Fruit fly (Drosophila melanogaster) whole organism, embryonic: Measurements from ENCODE around the gene ND-13A.

Source experiments
- Adf1 ChIP-seq: fragments of 200-800 bp; sonication (Bioruptor generic); IDR thresholded peaks from 2 replicates; pipeline ENCODE4 v1.3.6; 2022; ENCODE audit warnings: missing biosample characterization, missing genetic modification characterization
- Atf-2 ChIP-seq: fragments of 200-800 bp; sonication (Bioruptor generic); optimal IDR thresholded peaks from 2 replicates; lab custom pipeline; 2016; ENCODE audit warnings: missing biosample characterization, missing genetic modification characterization
- Awh ChIP-seq: fragments of 200-800 bp; sonication (Bioruptor generic); IDR thresholded peaks from 2 replicates; pipeline ENCODE4, ENCODE4 v1.3.6; 2022; ENCODE audit warnings: missing biosample characterization, missing genetic modification characterization
- B-H2 ChIP-seq: fragments of 200-800 bp; sonication (Bioruptor generic); optimal IDR thresholded peaks from 2 replicates; lab custom pipeline; 2018; ENCODE audit warnings: missing biosample characterization, mild to moderate bottlenecking, missing genetic modification characterization
- Bgb ChIP-seq: fragments of 200-800 bp; sonication (Bioruptor generic); IDR thresholded peaks from 2 replicates; pipeline ENCODE4 v1.3.6; 2022; ENCODE audit warnings: missing biosample characterization, missing genetic modification characterization; ENCODE audit not compliant: partially characterized antibody
- CG11247 ChIP-seq: fragments of 200-800 bp; sonication (Bioruptor generic); IDR thresholded peaks from 2 replicates; pipeline ENCODE4 v1.3.6; 2022; ENCODE audit warnings: missing biosample characterization, missing genetic modification characterization
- CG12391 ChIP-seq: fragments of 200-800 bp; sonication (Bioruptor generic); optimal IDR thresholded peaks from 3 replicates; lab custom pipeline; 2018; ENCODE audit warnings: missing biosample characterization, mild to moderate bottlenecking, missing genetic modification characterization, moderate library complexity
- CG14441 ChIP-seq: fragments of 200-800 bp; sonication (Bioruptor generic); IDR thresholded peaks from 2 replicates; pipeline ENCODE4 v1.3.6; 2022; ENCODE audit warnings: missing biosample characterization, missing genetic modification characterization
- CG1602 ChIP-seq: fragments of 200-800 bp; sonication (Bioruptor generic); optimal IDR thresholded peaks from 3 replicates; lab custom pipeline; 2016; ENCODE audit warnings: missing biosample characterization, missing genetic modification characterization
- CG1603 ChIP-seq: fragments of 200-800 bp; sonication (Bioruptor generic); optimal IDR thresholded peaks from 2 replicates; lab custom pipeline; 2019; ENCODE audit warnings: missing biosample characterization, mild to moderate bottlenecking, missing genetic modification characterization, moderate library complexity
- CG17186 ChIP-seq: fragments of 200-800 bp; sonication (Bioruptor generic); optimal IDR thresholded peaks from 3 replicates; lab custom pipeline; 2017; ENCODE audit warnings: missing biosample characterization, missing genetic modification reagents, missing genetic modification characterization
- CG18619 ChIP-seq: fragments of 200-800 bp; sonication (Bioruptor generic); optimal IDR thresholded peaks from 3 replicates; lab custom pipeline; 2017; ENCODE audit warnings: missing biosample characterization, mild to moderate bottlenecking, missing genetic modification characterization
- CG2202 ChIP-seq: fragments of 200-800 bp; sonication (Bioruptor generic); optimal IDR thresholded peaks from 2 replicates; lab custom pipeline; 2018; ENCODE audit warnings: missing biosample characterization, mild to moderate bottlenecking, missing genetic modification characterization
- CG2678 ChIP-seq: fragments of 200-800 bp; sonication (Bioruptor generic); optimal IDR thresholded peaks from 3 replicates; lab custom pipeline; 2019; ENCODE audit warnings: missing biosample characterization, mild to moderate bottlenecking, missing genetic modification characterization, moderate library complexity
- CG30403 ChIP-seq: fragments of 200-800 bp; sonication (Bioruptor generic); optimal IDR thresholded peaks from 3 replicates; lab custom pipeline; 2016; ENCODE audit warnings: missing biosample characterization, missing genetic modification characterization
- CG31441 ChIP-seq: fragments of 200-800 bp; sonication (Bioruptor generic); IDR thresholded peaks from 2 replicates; pipeline ENCODE4 v1.3.6; 2022; ENCODE audit warnings: missing biosample characterization, missing genetic modification characterization
- CG4617 ChIP-seq: fragments of 200-800 bp; sonication (Bioruptor generic); optimal IDR thresholded peaks from 3 replicates; lab custom pipeline; 2016; ENCODE audit warnings: missing biosample characterization, missing genetic modification characterization, borderline replicate concordance
- CG7786 ChIP-seq: fragments of 200-800 bp; sonication (Bioruptor generic); optimal IDR thresholded peaks from 2 replicates; lab custom pipeline; 2016; ENCODE audit warnings: missing biosample characterization, missing genetic modification characterization
- CG7963 ChIP-seq: fragments of 200-800 bp; sonication (Bioruptor generic); IDR thresholded peaks from 3 replicates; pipeline ENCODE4 v1.3.6; 2022; ENCODE audit warnings: missing biosample characterization, missing genetic modification characterization; ENCODE audit not compliant: partially characterized antibody
- D ChIP-seq, 2 experiments: fragments of 200-800 bp in 1 of 2; fragments of >200 bp in 1 of 2; sonication (Bioruptor generic) in 1 of 2; optimal IDR thresholded peaks; 2 replicates in 1 of 2; 3 replicates in 1 of 2; lab custom pipeline; 2017; ENCODE audit warnings: mild to moderate bottlenecking in 1 of 2, missing biosample characterization in 1 of 2, missing genetic modification characterization in 1 of 2, missing genetic modification reagents in 1 of 2
- Deaf1 ChIP-seq: fragments of 200-800 bp; optimal IDR thresholded peaks from 3 replicates; lab custom pipeline; 2019; ENCODE audit warnings: missing biosample characterization, mild to moderate bottlenecking, missing genetic modification characterization, moderate library complexity
- ERR ChIP-seq: fragments of 200-800 bp; sonication (Bioruptor generic); optimal IDR thresholded peaks from 2 replicates; lab custom pipeline; 2016; ENCODE audit warnings: missing biosample characterization, missing genetic modification characterization
- HmgZ ChIP-seq: fragments of 200-800 bp; sonication (Bioruptor generic); optimal IDR thresholded peaks from 2 replicates; lab custom pipeline; 2018; ENCODE audit warnings: missing biosample characterization, mild to moderate bottlenecking, missing genetic modification characterization
- Hsf ChIP-seq: fragments of 200-800 bp; sonication (Bioruptor generic); optimal IDR thresholded peaks from 3 replicates; lab custom pipeline; 2016; ENCODE audit warnings: missing biosample characterization, missing genetic modification characterization
- MESR4 ChIP-seq: fragments of 200-800 bp; sonication (Bioruptor generic); optimal IDR thresholded peaks from 2 replicates; lab custom pipeline; 2018; ENCODE audit warnings: missing biosample characterization, mild to moderate bottlenecking, missing genetic modification characterization, moderate library complexity
- Mes4 ChIP-seq: fragments of 200-800 bp; sonication (Bioruptor generic); optimal IDR thresholded peaks from 2 replicates; lab custom pipeline; 2016; ENCODE audit warnings: missing biosample characterization, missing genetic modification characterization
- Mrtf ChIP-seq: fragments of 200-800 bp; sonication (Bioruptor generic); IDR thresholded peaks from 3 replicates; pipeline ENCODE4 v1.3.6; 2022; ENCODE audit warnings: missing biosample characterization, missing genetic modification characterization
- Neu2 ChIP-seq: fragments of 200-800 bp; sonication (Bioruptor generic); optimal IDR thresholded peaks from 3 replicates; lab custom pipeline; 2016; ENCODE audit warnings: missing biosample characterization, missing genetic modification characterization, borderline replicate concordance
- Spps ChIP-seq: fragments of 200-800 bp; sonication (Bioruptor generic); optimal IDR thresholded peaks from 2 replicates; lab custom pipeline; 2018; ENCODE audit warnings: missing biosample characterization, mild to moderate bottlenecking, missing genetic modification characterization
- Ssrp ChIP-seq: fragments of 200-800 bp; sonication (Bioruptor generic); optimal IDR thresholded peaks from 2 replicates; lab custom pipeline; 2018; ENCODE audit warnings: missing biosample characterization, mild to moderate bottlenecking, missing genetic modification characterization, moderate library complexity
- YL-1 ChIP-seq: fragments of 200-800 bp; sonication (Bioruptor generic); optimal IDR thresholded peaks from 3 replicates; lab custom pipeline; 2017; ENCODE audit warnings: missing biosample characterization, mild to moderate bottlenecking, missing genetic modification characterization
- ap ChIP-seq: fragments of 200-800 bp; sonication (Bioruptor generic); IDR thresholded peaks from 2 replicates; pipeline ENCODE4 v1.3.6; 2022; ENCODE audit warnings: missing biosample characterization, missing genetic modification characterization
- ash1 ChIP-seq: fragments of 200-800 bp; sonication (Bioruptor generic); optimal IDR thresholded peaks from 2 replicates; lab custom pipeline; 2018; ENCODE audit warnings: missing biosample characterization, mild to moderate bottlenecking, missing genetic modification characterization
- az2 ChIP-seq: fragments of 200-800 bp; sonication (Bioruptor generic); optimal IDR thresholded peaks from 3 replicates; lab custom pipeline; 2016; ENCODE audit warnings: missing biosample characterization, missing genetic modification characterization
- chn ChIP-seq: fragments of 200-800 bp; sonication (Bioruptor generic); optimal IDR thresholded peaks from 2 replicates; lab custom pipeline; 2016; ENCODE audit warnings: missing biosample characterization, missing genetic modification characterization
- croc ChIP-seq: fragments of 200-800 bp; sonication (Bioruptor generic); conservative IDR thresholded peaks from 3 replicates; pipeline ENCODE4 v1.3.6; 2022; ENCODE audit warnings: missing biosample characterization, missing genetic modification characterization
- dm ChIP-seq: fragments of 200-800 bp; sonication (Bioruptor generic); optimal IDR thresholded peaks from 3 replicates; lab custom pipeline; 2016; ENCODE audit warnings: missing biosample characterization, missing genetic modification characterization
- fd3F ChIP-seq: fragments of 200-800 bp; sonication (Bioruptor generic); optimal IDR thresholded peaks from 2 replicates; lab custom pipeline; 2018; ENCODE audit warnings: missing biosample characterization, mild to moderate bottlenecking, missing genetic modification characterization, moderate library complexity
- fd96Cb ChIP-seq: fragments of 200-800 bp; sonication (Bioruptor generic); optimal IDR thresholded peaks from 2 replicates; lab custom pipeline; 2018; ENCODE audit warnings: missing biosample characterization, mild to moderate bottlenecking, missing genetic modification characterization, moderate library complexity
- hth ChIP-seq: fragments of >200 bp; optimal IDR thresholded peaks from 2 replicates; lab custom pipeline; 2017; ENCODE audit warnings: inconsistent platforms
- jing ChIP-seq: fragments of 200-800 bp; sonication (Bioruptor generic); optimal IDR thresholded peaks from 2 replicates; lab custom pipeline; 2018; ENCODE audit warnings: missing biosample characterization, mild to moderate bottlenecking, missing genetic modification characterization
- lab ChIP-seq: fragments of 200-800 bp; sonication (Bioruptor generic); optimal IDR thresholded peaks from 3 replicates; lab custom pipeline; 2017; ENCODE audit warnings: missing biosample characterization, missing genetic modification characterization, mild to moderate bottlenecking, moderate library complexity, missing genetic modification reagents
- lmd ChIP-seq: fragments of 200-800 bp; sonication (Bioruptor generic); IDR thresholded peaks from 2 replicates; pipeline ENCODE4 v1.3.6; 2022; ENCODE audit warnings: missing biosample characterization, missing genetic modification characterization
- oc ChIP-seq: fragments of 200-800 bp; sonication (Bioruptor generic); optimal IDR thresholded peaks from 2 replicates; lab custom pipeline; 2018; ENCODE audit warnings: missing biosample characterization, mild to moderate bottlenecking, missing genetic modification characterization, moderate library complexity
- repo ChIP-seq: fragments of 200-800 bp; sonication (Bioruptor generic); optimal IDR thresholded peaks from 2 replicates; lab custom pipeline; 2016; ENCODE audit warnings: missing biosample characterization, missing genetic modification characterization
- trem ChIP-seq: fragments of 200-800 bp; optimal IDR thresholded peaks from 3 replicates; lab custom pipeline; 2019; ENCODE audit warnings: missing biosample characterization, mild to moderate bottlenecking, missing genetic modification characterization, moderate library complexity
- tup ChIP-seq: fragments of 200-800 bp; sonication (Bioruptor generic); optimal IDR thresholded peaks from 2 replicates; lab custom pipeline; 2016; ENCODE audit warnings: missing biosample characterization, mild to moderate bottlenecking, missing genetic modification characterization, moderate library complexity
- wdn ChIP-seq: fragments of 200-800 bp; sonication (Bioruptor generic); IDR thresholded peaks from 2 replicates; pipeline ENCODE4 v1.3.6; 2022; ENCODE audit warnings: missing biosample characterization, missing genetic modification characterization
- zfh1 ChIP-seq: fragments of 200-800 bp; sonication (Bioruptor generic); IDR thresholded peaks from 3 replicates; pipeline ENCODE4 v1.3.6; 2022; ENCODE audit warnings: missing biosample characterization, missing genetic modification characterization

Gene ND-13A

dm6 chr2L:5086905-5087522, 13.1 kb downstream of the ND-13A start (continued):
- peak; percentile 70 for TF ChIP-seq CG1603
- TF ChIP-seq CG12391: peak; percentile 82
- peak; percentile 65; the same call in 1 of the 2 replicates for TF ChIP-seq Awh (GFP tag; lab: Robert Waterston, UW)
- TF ChIP-seq CG7786 (GFP tag; lab: Kevin White, UChicago): peak; percentile 60
- TF ChIP-seq oc (tag; lab: Kevin White, UChicago): peak; percentile 50
- peak; percentile 18 for TF ChIP-seq CG2202
- TF ChIP-seq YL-1: peak; percentile 17
- TF ChIP-seq az2: peak; percentile 78
- peak; percentile 66 for TF ChIP-seq HmgZ (tag; lab: Kevin White, UChicago)
- TF ChIP-seq CG7963 (GFP tag; lab: Robert Waterston, UW): no peak
- TF ChIP-seq chn (GFP tag; lab: Kevin White, UChicago): peak; percentile 68
- no peak for TF ChIP-seq D (optimal IDR thresholded peaks at IDR 0.05; lab: Kevin White, UChicago)
- peak; percentile 83 for TF ChIP-seq D (GFP tag; optimal IDR thresholded peaks at IDR 0.05; lab: Kevin White, UChicago)
- no peak for TF ChIP-seq Bgb (GFP tag; lab: Robert Waterston, UW)
- no peak for TF ChIP-seq ap
- no peak for TF ChIP-seq Neu2 (GFP tag; lab: Kevin White, UChicago)
- peak; percentile 73 for TF ChIP-seq Ssrp
- peak; percentile 76 for TF ChIP-seq CG18619 (GFP tag; lab: Kevin White, UChicago)
- peak; percentile 81 for TF ChIP-seq fd96Cb (tag; lab: Kevin White, UChicago)
- TF ChIP-seq tup (GFP tag; lab: Kevin White, UChicago): peak; percentile 15
- TF ChIP-seq hth (lab: Kevin White, UChicago): no peak
- no peak for TF ChIP-seq Adf1 (GFP tag; lab: Robert Waterston, UW)
- peak; percentile 74 for TF ChIP-seq Mes4 (GFP tag; lab: Kevin White, UChicago)
- no peak for TF ChIP-seq B-H2
- peak; percentile 67 for TF ChIP-seq trem (tag; lab: Kevin White, UChicago)
- TF ChIP-seq CG1602 (GFP tag; lab: Kevin White, UChicago): peak; percentile 54
- peak; percentile 31; the same call in 1 of the 2 replicates for TF ChIP-seq CG11247
- peak; percentile 62 for TF ChIP-seq Atf-2 (GFP tag; lab: Kevin White, UChicago)
- TF ChIP-seq CG30403 (GFP tag; lab: Kevin White, UChicago): peak; percentile 84
- peak; percentile 2 for TF ChIP-seq Spps (tag; lab: Kevin White, UChicago)
- TF ChIP-seq CG4617 (GFP tag; lab: Kevin White, UChicago): peak; percentile 49
- peak; percentile 34 for TF ChIP-seq ERR (GFP tag; lab: Kevin White, UChicago)
- peak; percentile 67 for TF ChIP-seq jing (GFP tag; lab: Kevin White, UChicago)
- peak; percentile 68 for TF ChIP-seq CG14441 (GFP tag; lab: Robert Waterston, UW)
- TF ChIP-seq MESR4 (GFP tag; lab: Kevin White, UChicago): no peak
- TF ChIP-seq fd3F: peak; percentile 61
- TF ChIP-seq dm (GFP tag; lab: Kevin White, UChicago): peak; percentile 21
- peak; percentile 88 for TF ChIP-seq lab (GFP tag; lab: Kevin White, UChicago)
- TF ChIP-seq CG31441 (GFP tag; lab: Robert Waterston, UW): peak; percentile 92
- TF ChIP-seq CG17186: peak; percentile 10
- TF ChIP-seq Mrtf (GFP tag; lab: Robert Waterston, UW): no peak; the same call in 2 of the 3 replicates
- peak; percentile 68 for TF ChIP-seq lmd
- TF ChIP-seq Hsf (GFP tag; lab: Kevin White, UChicago): peak; percentile 72
- peak; percentile 47; the same call in 1 of the 3 replicates for TF ChIP-seq zfh1 (GFP tag; lab: Robert Waterston, UW)
- peak; percentile 54 for TF ChIP-seq repo (GFP tag; lab: Kevin White, UChicago)
- peak; percentile 20; the same call in 1 of the 3 replicates for TF ChIP-seq croc
- TF ChIP-seq CG2678: peak; percentile 90
- no peak for TF ChIP-seq wdn (GFP tag; lab: Robert Waterston, UW)
- peak; percentile 61 for TF ChIP-seq Deaf1 (tag; lab: Kevin White, UChicago)
- no peak for TF ChIP-seq ash1 (GFP tag; lab: Kevin White, UChicago)
